Fruit fly (Drosophila melanogaster) whole organism: Measurements from ENCODE around the gene TpnC25D.

ENCODE experiments used
- CG8478 ChIP-seq: fragments of >200 bp; optimal IDR thresholded peaks from 2 replicates; lab custom pipeline; 2018; ENCODE audit warnings: inconsistent platforms
- pan ChIP-seq: fragments of >200 bp; optimal IDR thresholded peaks from 2 replicates; lab custom pipeline; 2017
- psq ChIP-seq: fragments of >200 bp; optimal IDR thresholded peaks from 2 replicates; lab custom pipeline; 2017
- usp ChIP-seq: fragments of >200 bp; optimal IDR thresholded peaks from 2 replicates; lab custom pipeline; 2017; ENCODE audit warnings: missing biosample characterization, missing genetic modification characterization, mixed read lengths

- no peak for TF ChIP-seq pan (lab: Kevin White, UChicago)
- no peak for TF ChIP-seq psq
- TF ChIP-seq usp (GFP tag; lab: Kevin White, UChicago) = no peak
- TF ChIP-seq CG8478 (lab: Kevin White, UChicago) = no peak
Measured at dm6 chr2L:5263343-5264051, 47.0 kb downstream of the TpnC25D start, which contains the start of gene Cyp4ac1.
